Fruit fly (Drosophila melanogaster) whole organism, embryonic: ENCODE data around the gene CG34289.

Experiments used
- C15 ChIP-seq: fragments of 200-800 bp; sonication (Bioruptor generic); IDR thresholded peaks from 3 replicates; pipeline ENCODE4 v1.3.6; 2022; ENCODE audit warnings: missing biosample characterization, missing genetic modification characterization
- CG13123 ChIP-seq: fragments of 200-800 bp; sonication (Bioruptor generic); optimal IDR thresholded peaks from 2 replicates; lab custom pipeline; 2016; ENCODE audit warnings: missing biosample characterization, missing genetic modification characterization
- CG2678 ChIP-seq: fragments of 200-800 bp; sonication (Bioruptor generic); optimal IDR thresholded peaks from 3 replicates; lab custom pipeline; 2019; ENCODE audit warnings: missing biosample characterization, mild to moderate bottlenecking, missing genetic modification characterization, moderate library complexity
- CG6689 ChIP-seq: fragments of 200-800 bp; sonication (Bioruptor generic); IDR thresholded peaks from 2 replicates; pipeline ENCODE4 v1.3.6; 2022; ENCODE audit warnings: missing biosample characterization, missing genetic modification characterization
- CG8281 ChIP-seq: fragments of 200-800 bp; sonication (Bioruptor generic); optimal IDR thresholded peaks from 2 replicates; lab custom pipeline; 2018; ENCODE audit warnings: missing biosample characterization, mild to moderate bottlenecking, missing genetic modification characterization, moderate library complexity
- Ets65A ChIP-seq: fragments of 200-800 bp; sonication (Bioruptor generic); peaks from one replicate; lab custom pipeline; 2016; ENCODE audit warnings: missing biosample characterization, missing genetic modification characterization
- Lim3 ChIP-seq: fragments of 200-800 bp; sonication (Bioruptor generic); IDR thresholded peaks from 2 replicates; pipeline ENCODE4 v1.3.6; 2022; ENCODE audit warnings: missing biosample characterization, missing genetic modification characterization
- Sry-δ ChIP-seq: fragments of 200-800 bp; sonication (Bioruptor generic); optimal IDR thresholded peaks from 2 replicates; lab custom pipeline; 2016; ENCODE audit warnings: missing biosample characterization, missing genetic modification characterization
- Trl ChIP-seq, 3 experiments: fragments of >200 bp in 2 of 3; fragments of 200-800 bp in 1 of 3; sonication (Bioruptor generic) in 1 of 3; optimal IDR thresholded peaks; 2 replicates in 1 of 3; 3 replicates in 2 of 3; lab custom pipeline; 2016 to 2017; ENCODE audit warnings: missing biosample characterization in 1 of 3, missing genetic modification characterization in 1 of 3
- fru ChIP-seq: fragments of >200 bp; optimal IDR thresholded peaks from 2 replicates; lab custom pipeline; 2017
- h ChIP-seq: fragments of >200 bp; optimal IDR thresholded peaks from 2 replicates; lab custom pipeline; 2017
- ind ChIP-seq: fragments of 200-800 bp; sonication (Bioruptor generic); optimal IDR thresholded peaks from 3 replicates; lab custom pipeline; 2016; ENCODE audit warnings: missing biosample characterization, missing genetic modification characterization
- trem ChIP-seq: fragments of 200-800 bp; optimal IDR thresholded peaks from 3 replicates; lab custom pipeline; 2019; ENCODE audit warnings: missing biosample characterization, mild to moderate bottlenecking, missing genetic modification characterization, moderate library complexity
- vnd ChIP-seq: fragments of 200-800 bp; sonication (Bioruptor generic); IDR thresholded peaks from 3 replicates; pipeline ENCODE4 v1.3.6; 2022; ENCODE audit warnings: missing biosample characterization, missing genetic modification characterization; ENCODE audit not compliant: partially characterized antibody

DNA sequence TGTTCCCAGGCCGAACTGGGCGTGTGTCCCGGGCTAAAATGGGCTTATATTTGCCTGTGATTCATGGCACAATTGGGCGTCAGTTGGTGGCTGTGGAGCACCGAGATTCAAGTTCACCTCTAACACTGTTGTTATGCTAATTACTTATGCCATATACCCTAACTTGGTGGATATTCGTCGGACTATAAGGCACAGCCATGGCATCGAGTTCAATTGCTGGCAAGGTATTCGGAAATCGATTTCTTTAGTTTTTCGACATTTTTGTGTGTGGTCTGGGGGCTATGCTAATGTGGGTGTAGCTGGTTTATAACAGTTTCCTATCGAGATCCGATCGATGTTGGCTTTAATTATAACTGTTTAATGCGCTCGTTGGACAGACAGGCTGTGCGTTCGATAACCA is 18.8 kb upstream of the CG34289 start:
- no peak for TF ChIP-seq CG2678
- peak; percentile 27 for TF ChIP-seq ind (GFP tag; lab: Kevin White, UChicago)
- no peak for TF ChIP-seq Trl (optimal IDR thresholded peaks at IDR 0.05; lab: Kevin White, UChicago)
- TF ChIP-seq Trl (GFP tag; optimal IDR thresholded peaks at IDR 0.05; lab: Kevin White, UChicago) = peak; percentile 23
- no peak for TF ChIP-seq h
- TF ChIP-seq Sry-δ (GFP tag; lab: Kevin White, UChicago) = no peak
- TF ChIP-seq vnd (GFP tag; lab: Robert Waterston, UW) = no peak
- TF ChIP-seq trem (tag; lab: Kevin White, UChicago) = no peak
- no peak for TF ChIP-seq C15
- no peak for TF ChIP-seq CG6689 (GFP tag; lab: Robert Waterston, UW)
- no peak for TF ChIP-seq CG8281 (tag; lab: Kevin White, UChicago)
- TF ChIP-seq fru = no peak
- no peak for TF ChIP-seq CG13123 (GFP tag; lab: Kevin White, UChicago)
- TF ChIP-seq Ets65A (GFP tag; lab: Kevin White, UChicago) = no peak
- no peak for TF ChIP-seq Lim3 (GFP tag; lab: Robert Waterston, UW)
